Fruit fly (Drosophila melanogaster) whole organism, embryonic: ENCODE measurements around the gene lectin-33A.
A peak's percentile ranks its signal among the peaks of the same experiment; 100 is the strongest.

ENCODE experiments used
- Awh ChIP-seq: fragments of 200-800 bp; sonication (Bioruptor generic); IDR thresholded peaks from 2 replicates; pipeline ENCODE4, ENCODE4 v1.3.6; 2022; ENCODE audit warnings: missing biosample characterization, missing genetic modification characterization
- B-H2 ChIP-seq: fragments of 200-800 bp; sonication (Bioruptor generic); optimal IDR thresholded peaks from 2 replicates; lab custom pipeline; 2018; ENCODE audit warnings: missing biosample characterization, mild to moderate bottlenecking, missing genetic modification characterization
- CG10431 ChIP-seq: fragments of 200-800 bp; sonication (Bioruptor generic); optimal IDR thresholded peaks from 3 replicates; lab custom pipeline; 2018; ENCODE audit warnings: missing biosample characterization, mild to moderate bottlenecking, missing genetic modification characterization
- CG11085 ChIP-seq: fragments of 200-800 bp; sonication (Bioruptor generic); IDR thresholded peaks from 2 replicates; pipeline ENCODE4 v1.3.6; 2022; ENCODE audit warnings: missing biosample characterization, missing genetic modification characterization
- CG12071 ChIP-seq: fragments of 200-800 bp; sonication (Bioruptor generic); optimal IDR thresholded peaks from 3 replicates; lab custom pipeline; 2018; ENCODE audit warnings: missing biosample characterization, mild to moderate bottlenecking, missing genetic modification characterization
- CG12155 ChIP-seq: fragments of 200-800 bp; sonication (Bioruptor generic); optimal IDR thresholded peaks from 3 replicates; lab custom pipeline; 2016; ENCODE audit warnings: missing biosample characterization, missing genetic modification characterization
- CG12769 ChIP-seq: fragments of 200-800 bp; sonication (Bioruptor generic); optimal IDR thresholded peaks from 2 replicates; lab custom pipeline; 2019; ENCODE audit warnings: missing biosample characterization, mild to moderate bottlenecking, missing genetic modification characterization, moderate library complexity
- CG14667 ChIP-seq: fragments of 200-800 bp; sonication (Bioruptor generic); IDR thresholded peaks from 2 replicates; pipeline ENCODE4 v1.3.6; 2022; ENCODE audit warnings: missing biosample characterization, missing genetic modification characterization
- CG15073 ChIP-seq: fragments of 200-800 bp; sonication (Bioruptor generic); optimal IDR thresholded peaks from 2 replicates; lab custom pipeline; 2016; ENCODE audit warnings: missing biosample characterization, missing genetic modification characterization
- CG15269 ChIP-seq: fragments of 200-800 bp; sonication (Bioruptor generic); optimal IDR thresholded peaks from 2 replicates; lab custom pipeline; 2018; ENCODE audit warnings: missing biosample characterization, mild to moderate bottlenecking, missing genetic modification characterization, moderate library complexity
- CG1602 ChIP-seq: fragments of 200-800 bp; sonication (Bioruptor generic); optimal IDR thresholded peaks from 3 replicates; lab custom pipeline; 2016; ENCODE audit warnings: missing biosample characterization, missing genetic modification characterization
- CG2712 ChIP-seq: fragments of 200-800 bp; optimal IDR thresholded peaks from 3 replicates; lab custom pipeline; 2019; ENCODE audit warnings: missing biosample characterization, mild to moderate bottlenecking, missing genetic modification characterization, moderate library complexity
- CG30431 ChIP-seq: fragments of 200-800 bp; sonication (Bioruptor generic); optimal IDR thresholded peaks from 2 replicates; lab custom pipeline; 2017; ENCODE audit warnings: missing biosample characterization, missing genetic modification characterization
- CG3847 ChIP-seq: fragments of 200-800 bp; sonication (Bioruptor generic); IDR thresholded peaks from 2 replicates; pipeline ENCODE4 v1.3.6; 2022; ENCODE audit warnings: missing biosample characterization, missing genetic modification characterization
- CG5953 ChIP-seq: fragments of 200-800 bp; sonication (Bioruptor generic); IDR thresholded peaks from 2 replicates; pipeline ENCODE4 v1.3.6; 2022; ENCODE audit warnings: missing biosample characterization, missing genetic modification characterization
- CG6654 ChIP-seq: fragments of 200-800 bp; sonication (Bioruptor generic); optimal IDR thresholded peaks from 2 replicates; lab custom pipeline; 2017; ENCODE audit warnings: missing biosample characterization, mild to moderate bottlenecking, missing genetic modification characterization
- CG8765 ChIP-seq: fragments of 200-800 bp; sonication (Bioruptor generic); IDR thresholded peaks from 2 replicates; pipeline ENCODE4 v1.3.6; 2022; ENCODE audit warnings: missing biosample characterization, missing genetic modification characterization
- CG9932 ChIP-seq: fragments of 200-800 bp; sonication (Bioruptor generic); IDR thresholded peaks from 2 replicates; pipeline ENCODE4 v1.3.6; 2022; ENCODE audit warnings: missing biosample characterization, missing genetic modification characterization
- CHES-1-like ChIP-seq: fragments of 200-800 bp; sonication (Bioruptor generic); optimal IDR thresholded peaks from 2 replicates; lab custom pipeline; 2016; ENCODE audit warnings: missing biosample characterization, missing genetic modification characterization
- CkIIα-i1 ChIP-seq: fragments of 200-800 bp; sonication (Bioruptor generic); IDR thresholded peaks from 2 replicates; pipeline ENCODE4 v1.3.6; 2022; ENCODE audit warnings: missing biosample characterization, missing genetic modification characterization
- D ChIP-seq, 2 experiments: fragments of 200-800 bp in 1 of 2; fragments of >200 bp in 1 of 2; sonication (Bioruptor generic) in 1 of 2; optimal IDR thresholded peaks; 2 replicates in 1 of 2; 3 replicates in 1 of 2; lab custom pipeline; 2017; ENCODE audit warnings: mild to moderate bottlenecking in 1 of 2, missing biosample characterization in 1 of 2, missing genetic modification characterization in 1 of 2, missing genetic modification reagents in 1 of 2
- Dad ChIP-seq: fragments of 200-800 bp; sonication (Bioruptor generic); optimal IDR thresholded peaks from 3 replicates; lab custom pipeline; 2016; ENCODE audit warnings: missing biosample characterization, missing genetic modification characterization
- Dbx ChIP-seq: fragments of 200-800 bp; sonication (Bioruptor generic); IDR thresholded peaks from 3 replicates; pipeline ENCODE4 v1.3.6; 2022; ENCODE audit warnings: missing biosample characterization, missing genetic modification characterization
- Dip3 ChIP-seq: fragments of 200-800 bp; sonication (Bioruptor generic); optimal IDR thresholded peaks from 3 replicates; lab custom pipeline; 2016; ENCODE audit warnings: missing biosample characterization, missing genetic modification characterization
- Dll ChIP-seq: fragments of 200-800 bp; sonication (Bioruptor generic); IDR thresholded peaks from 4 replicates; pipeline ENCODE4 v1.3.6; 2022; ENCODE audit warnings: missing biosample characterization, missing genetic modification characterization; ENCODE audit not compliant: partially characterized antibody
- Dref ChIP-seq: fragments of 200-800 bp; sonication (Bioruptor generic); IDR thresholded peaks from 2 replicates; pipeline ENCODE4 v1.3.6; 2022; ENCODE audit warnings: missing biosample characterization, missing genetic modification characterization
- Hr51 ChIP-seq, 2 experiments: fragments of 200-800 bp; sonication (Bioruptor generic); optimal IDR thresholded peaks; 2 replicates in 1 of 2; 3 replicates in 1 of 2; lab custom pipeline; 2016 to 2018; ENCODE audit warnings: missing biosample characterization in 2 of 2, missing genetic modification characterization in 2 of 2, mild to moderate bottlenecking in 1 of 2, moderate library complexity in 1 of 2
- Hsf ChIP-seq: fragments of 200-800 bp; sonication (Bioruptor generic); optimal IDR thresholded peaks from 3 replicates; lab custom pipeline; 2016; ENCODE audit warnings: missing biosample characterization, missing genetic modification characterization
- Mad ChIP-seq: fragments of 200-800 bp; sonication (Bioruptor generic); optimal IDR thresholded peaks from 2 replicates; lab custom pipeline; 2016; ENCODE audit warnings: missing biosample characterization, missing genetic modification characterization
- NC2β ChIP-seq: fragments of 200-800 bp; sonication (Bioruptor generic); optimal IDR thresholded peaks from 2 replicates; lab custom pipeline; 2016; ENCODE audit warnings: missing biosample characterization, missing genetic modification characterization
- Nf-YC ChIP-seq: fragments of 200-800 bp; optimal IDR thresholded peaks from 3 replicates; lab custom pipeline; 2019; ENCODE audit warnings: missing biosample characterization, mild to moderate bottlenecking, missing genetic modification characterization, moderate library complexity
- Sry-β ChIP-seq: fragments of 200-800 bp; sonication (Bioruptor generic); optimal IDR thresholded peaks from 2 replicates; lab custom pipeline; 2018; ENCODE audit warnings: missing biosample characterization, mild to moderate bottlenecking, missing genetic modification characterization, moderate library complexity
- TFAM ChIP-seq: fragments of 200-800 bp; sonication (Bioruptor generic); optimal IDR thresholded peaks from 2 replicates; lab custom pipeline; 2017; ENCODE audit warnings: missing biosample characterization, missing genetic modification characterization, inconsistent platforms
- Xbp1 ChIP-seq: fragments of 200-800 bp; sonication (Bioruptor generic); optimal IDR thresholded peaks from 3 replicates; lab custom pipeline; 2016; ENCODE audit warnings: missing biosample characterization, mild to moderate bottlenecking, missing genetic modification characterization
- Xrp1 ChIP-seq: fragments of 200-800 bp; sonication (Bioruptor generic); IDR thresholded peaks from 2 replicates; pipeline ENCODE4 v1.3.6; 2022; ENCODE audit warnings: missing biosample characterization, missing genetic modification characterization
- amos ChIP-seq: fragments of 200-800 bp; sonication (Bioruptor generic); IDR thresholded peaks from 2 replicates; pipeline ENCODE4 v1.3.6; 2022; ENCODE audit warnings: missing biosample characterization, missing genetic modification characterization; ENCODE audit not compliant: partially characterized antibody
- bowl ChIP-seq: fragments of 200-800 bp; sonication (Bioruptor generic); IDR thresholded peaks from 2 replicates; pipeline ENCODE4 v1.3.6; 2022; ENCODE audit warnings: missing biosample characterization, missing genetic modification characterization
- cad ChIP-seq: fragments of >200 bp; optimal IDR thresholded peaks from 2 replicates; lab custom pipeline; 2017; ENCODE audit warnings: missing biosample characterization, missing genetic modification characterization
- crc ChIP-seq: fragments of 200-800 bp; sonication (Bioruptor generic); optimal IDR thresholded peaks from 2 replicates; lab custom pipeline; 2016; ENCODE audit warnings: missing biosample characterization, missing genetic modification characterization
- ftz-f1 ChIP-seq: fragments of 200-800 bp; sonication (Bioruptor generic); optimal IDR thresholded peaks from 2 replicates; lab custom pipeline; 2016; ENCODE audit warnings: missing biosample characterization, missing genetic modification characterization
- insv ChIP-seq, 2 experiments: fragments of 200-800 bp; sonication (Bioruptor generic); optimal IDR thresholded peaks; 3 replicates each; lab custom pipeline; 2016 to 2018; ENCODE audit warnings: missing biosample characterization in 2 of 2, missing genetic modification characterization in 2 of 2
- mam ChIP-seq: fragments of 200-800 bp; sonication (Bioruptor generic); optimal IDR thresholded peaks from 3 replicates; lab custom pipeline; 2016; ENCODE audit warnings: missing biosample characterization, missing genetic modification characterization
- peb ChIP-seq: fragments of 200-800 bp; sonication (Bioruptor generic); IDR thresholded peaks from 2 replicates; pipeline ENCODE4 v1.3.6; 2022; ENCODE audit warnings: missing biosample characterization, missing genetic modification characterization
- phol ChIP-seq: fragments of 200-800 bp; sonication (Bioruptor generic); optimal IDR thresholded peaks from 3 replicates; lab custom pipeline; 2018; ENCODE audit warnings: missing biosample characterization, mild to moderate bottlenecking, missing genetic modification characterization, moderate library complexity
- repo ChIP-seq: fragments of 200-800 bp; sonication (Bioruptor generic); optimal IDR thresholded peaks from 2 replicates; lab custom pipeline; 2016; ENCODE audit warnings: missing biosample characterization, missing genetic modification characterization
- rib ChIP-seq: fragments of 200-800 bp; sonication (Bioruptor generic); IDR thresholded peaks from 2 replicates; pipeline ENCODE4 v1.3.6; 2022; ENCODE audit warnings: missing biosample characterization, missing genetic modification characterization
- shn ChIP-seq: fragments of 200-800 bp; sonication (Bioruptor generic); optimal IDR thresholded peaks from 3 replicates; lab custom pipeline; 2016; ENCODE audit warnings: missing biosample characterization, missing genetic modification characterization
- sr ChIP-seq: fragments of 200-800 bp; sonication (Bioruptor generic); IDR thresholded peaks from 3 replicates; pipeline ENCODE4 v1.3.6; 2022; ENCODE audit warnings: missing biosample characterization, missing genetic modification characterization
- tgo ChIP-seq: fragments of 200-800 bp; sonication (Bioruptor generic); IDR thresholded peaks from 3 replicates; pipeline ENCODE4 v1.3.6; 2022; ENCODE audit warnings: missing biosample characterization, missing genetic modification characterization
- tin ChIP-seq: fragments of 200-800 bp; sonication (Bioruptor generic); optimal IDR thresholded peaks from 3 replicates; lab custom pipeline; 2016; ENCODE audit warnings: missing biosample characterization, missing genetic modification characterization

lectin-33A gene

DNA sequence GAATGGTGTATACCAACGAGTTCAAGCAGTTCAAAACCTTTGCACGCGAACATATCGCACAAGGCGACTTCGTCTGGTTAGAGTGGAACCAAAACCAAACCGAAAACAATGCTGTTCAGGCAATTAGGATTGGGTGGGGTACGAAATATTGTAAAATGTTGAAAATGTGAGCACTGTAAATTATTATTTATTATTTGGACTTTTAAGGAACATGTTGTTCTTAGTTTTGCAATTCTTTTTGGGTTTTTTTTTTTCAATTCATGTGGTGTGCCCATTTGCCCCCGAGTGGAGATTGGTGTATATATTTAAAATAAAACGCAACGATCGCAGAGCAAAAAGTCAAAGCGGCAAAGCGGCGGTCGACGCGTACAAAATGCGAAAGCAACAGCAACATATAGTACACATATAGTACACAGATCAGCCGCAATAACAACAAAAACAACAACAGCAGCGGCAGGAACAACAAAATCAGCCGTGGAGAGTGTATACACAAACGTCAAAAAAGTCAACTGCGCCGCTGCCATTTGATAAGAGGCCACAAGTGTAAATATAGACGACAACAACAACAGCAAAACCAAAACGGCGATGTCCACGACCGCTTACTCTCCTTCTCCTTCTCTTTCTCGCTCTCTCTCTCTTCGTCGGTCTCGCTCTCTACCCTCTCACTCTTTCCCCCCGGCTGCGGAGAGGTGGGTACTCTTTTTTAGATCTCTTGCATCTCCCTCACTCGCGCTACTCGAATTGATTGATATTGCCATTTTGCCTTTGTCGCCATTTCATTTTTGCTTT, 43.0 kb downstream of the lectin-33A start (continued):
- TF ChIP-seq rib (no peak), bowl (GFP tag; lab: Robert Waterston, UW) (no peak), Dref (GFP tag; lab: Robert Waterston, UW) (no peak), Dll (GFP tag; lab: Robert Waterston, UW) (no peak), Xbp1 (GFP tag; lab: Kevin White, UChicago) (peak; percentile 17), CG15073 (no peak), shn (no peak), CG1602 (GFP tag; lab: Kevin White, UChicago) (no peak), tin (GFP tag; lab: Kevin White, UChicago) (no peak), D (optimal IDR thresholded peaks at IDR 0.05; lab: Kevin White, UChicago) (no peak), D (GFP tag; optimal IDR thresholded peaks at IDR 0.05; lab: Kevin White, UChicago) (no peak), CkIIα-i1 (GFP tag; lab: Robert Waterston, UW) (no peak), peb (GFP tag; lab: Robert Waterston, UW) (no peak), Xrp1 (GFP tag; lab: Robert Waterston, UW) (peak; percentile 46), CG2712 (tag; lab: Kevin White, UChicago) (peak; percentile 16), CG12071 (GFP tag; lab: Kevin White, UChicago) (peak; percentile 51), CG12155 (GFP tag; lab: Kevin White, UChicago) (peak; percentile 31), amos (GFP tag; lab: Robert Waterston, UW) (no peak), CG14667 (GFP tag; lab: Robert Waterston, UW) (no peak), Dbx (GFP tag; lab: Robert Waterston, UW) (0 out of 3 replicates have a peak, but pooled peaks have one; percentile 42), phol (tag; lab: Kevin White, UChicago) (no peak), CG11085 (GFP tag; lab: Robert Waterston, UW) (no peak), CG5953 (GFP tag; lab: Robert Waterston, UW) (no peak), CG8765 (GFP tag; lab: Robert Waterston, UW) (no peak), Mad (GFP tag; lab: Kevin White, UChicago) (no peak), CHES-1-like (GFP tag; lab: Kevin White, UChicago) (no peak), cad (GFP tag; lab: Kevin White, UChicago) (no peak), CG30431 (GFP tag; lab: Kevin White, UChicago) (no peak), CG12769 (no peak), Nf-YC (tag; lab: Kevin White, UChicago) (no peak), tgo (peak; percentile 45; the same call in 2 of the 3 replicates), B-H2 (GFP tag; lab: Kevin White, UChicago) (no peak), NC2β (GFP tag; lab: Kevin White, UChicago) (no peak), CG3847 (GFP tag; lab: Robert Waterston, UW) (0 out of 2 replicates have a peak, but pooled peaks have one; percentile 6), Sry-β (GFP tag; lab: Kevin White, UChicago) (no peak), Dip3 (GFP tag; lab: Kevin White, UChicago) (peak; percentile 66), sr (GFP tag; lab: Robert Waterston, UW) (0 out of 3 replicates have a peak, but pooled peaks have one; percentile 37), CG9932 (GFP tag; lab: Robert Waterston, UW) (0 out of 2 replicates have a peak, but pooled peaks have one; percentile 5), ftz-f1 (GFP tag; lab: Kevin White, UChicago) (no peak), Awh (peak; percentile 52; the same call in 1 of the 2 replicates), CG10431 (peak; percentile 62), Hsf (peak; percentile 14), repo (GFP tag; lab: Kevin White, UChicago) (no peak), mam (peak; percentile 40), Hr51 (GFP tag; optimal IDR thresholded peaks at IDR 0.05; lab: Kevin White, UChicago) (peak in 1 of 2 experiments; percentile 28), insv (GFP tag; optimal IDR thresholded peaks at IDR 0.05; lab: Kevin White, UChicago) (no peak), CG6654 (GFP tag; lab: Kevin White, UChicago) (no peak), Dad (GFP tag; lab: Kevin White, UChicago) (no peak), CG15269 (tag; lab: Kevin White, UChicago) (peak; percentile 36), TFAM (no peak), crc (GFP tag; lab: Kevin White, UChicago) (no peak)
